Fruit fly (Drosophila melanogaster) whole organism, embryonic: ENCODE results near the gene Gem4b.

Experiments used
- CG10543 ChIP-seq: fragments of 200-800 bp; sonication (Bioruptor generic); optimal IDR thresholded peaks from 3 replicates; lab custom pipeline; 2017; ENCODE audit warnings: missing biosample characterization, mild to moderate bottlenecking, missing genetic modification characterization, moderate library complexity
- CG10654 ChIP-seq: fragments of 200-800 bp; sonication (Bioruptor generic); optimal IDR thresholded peaks from 2 replicates; lab custom pipeline; 2016; ENCODE audit warnings: missing biosample characterization, missing genetic modification characterization
- CG10979 ChIP-seq: fragments of 200-800 bp; sonication (Bioruptor generic); optimal IDR thresholded peaks from 2 replicates; lab custom pipeline; 2018; ENCODE audit warnings: missing biosample characterization, mild to moderate bottlenecking, missing genetic modification characterization, moderate library complexity
- CG11398 ChIP-seq: fragments of 200-800 bp; sonication (Bioruptor generic); optimal IDR thresholded peaks from 2 replicates; lab custom pipeline; 2016; ENCODE audit warnings: missing biosample characterization, missing genetic modification characterization
- CG11456 ChIP-seq: fragments of 200-800 bp; sonication (Bioruptor generic); IDR thresholded peaks from 3 replicates; pipeline ENCODE4 v1.3.6; 2022; ENCODE audit warnings: missing biosample characterization, missing genetic modification characterization
- CG12299 ChIP-seq: fragments of 200-800 bp; sonication (Bioruptor generic); optimal IDR thresholded peaks from 2 replicates; lab custom pipeline; 2018; ENCODE audit warnings: missing biosample characterization, mild to moderate bottlenecking, missing genetic modification characterization
- CG12942 ChIP-seq: fragments of 200-800 bp; sonication (Bioruptor generic); optimal IDR thresholded peaks from 3 replicates; lab custom pipeline; 2016; ENCODE audit warnings: missing biosample characterization, missing genetic modification characterization
- CG13296 ChIP-seq: fragments of 200-800 bp; sonication (Bioruptor generic); optimal IDR thresholded peaks from 3 replicates; lab custom pipeline; 2018; ENCODE audit warnings: missing biosample characterization, mild to moderate bottlenecking, missing genetic modification characterization
- CG14050 ChIP-seq: fragments of 200-800 bp; sonication (Bioruptor generic); IDR thresholded peaks from 3 replicates; pipeline ENCODE4 v1.3.6; 2022; ENCODE audit warnings: missing biosample characterization, missing genetic modification characterization
- CG18764 ChIP-seq: fragments of 200-800 bp; sonication (Bioruptor generic); optimal IDR thresholded peaks from 3 replicates; lab custom pipeline; 2016; ENCODE audit warnings: missing biosample characterization, missing genetic modification characterization
- CG33557 ChIP-seq: fragments of 200-800 bp; sonication (Bioruptor generic); optimal IDR thresholded peaks from 2 replicates; lab custom pipeline; 2019; ENCODE audit warnings: missing biosample characterization, mild to moderate bottlenecking, missing genetic modification characterization, moderate library complexity
- CG7271 ChIP-seq: fragments of 200-800 bp; sonication (Bioruptor generic); optimal IDR thresholded peaks from 2 replicates; lab custom pipeline; 2018; ENCODE audit warnings: missing biosample characterization, mild to moderate bottlenecking, missing genetic modification characterization, moderate library complexity
- CG7357 ChIP-seq: fragments of 200-800 bp; sonication (Bioruptor generic); IDR thresholded peaks from 3 replicates; pipeline ENCODE4 v1.3.6; 2022; ENCODE audit warnings: missing biosample characterization, missing genetic modification characterization
- CG9437 ChIP-seq: fragments of 200-800 bp; sonication (Bioruptor generic); optimal IDR thresholded peaks from 2 replicates; lab custom pipeline; 2018; ENCODE audit warnings: missing biosample characterization, mild to moderate bottlenecking, missing genetic modification characterization
- Fer3 ChIP-seq: fragments of 200-800 bp; sonication (Bioruptor generic); optimal IDR thresholded peaks from 2 replicates; lab custom pipeline; 2018; ENCODE audit warnings: missing biosample characterization, mild to moderate bottlenecking, missing genetic modification characterization, moderate library complexity
- HLH54F ChIP-seq: fragments of 200-800 bp; sonication (Bioruptor generic); optimal IDR thresholded peaks from 3 replicates; lab custom pipeline; 2016; ENCODE audit warnings: missing biosample characterization, missing genetic modification characterization
- HmgD ChIP-seq: fragments of 200-800 bp; sonication (Bioruptor generic); optimal IDR thresholded peaks from 3 replicates; lab custom pipeline; 2016; ENCODE audit warnings: missing biosample characterization, missing genetic modification characterization
- Hmx ChIP-seq: fragments of 200-800 bp; sonication (Bioruptor generic); optimal IDR thresholded peaks from 2 replicates; lab custom pipeline; 2016; ENCODE audit warnings: missing biosample characterization, missing genetic modification characterization
- Hr51 ChIP-seq, 2 experiments: fragments of 200-800 bp; sonication (Bioruptor generic); optimal IDR thresholded peaks; 2 replicates in 1 of 2; 3 replicates in 1 of 2; lab custom pipeline; 2016 to 2018; ENCODE audit warnings: missing biosample characterization in 2 of 2, missing genetic modification characterization in 2 of 2, mild to moderate bottlenecking in 1 of 2, moderate library complexity in 1 of 2
- MTF-1 ChIP-seq: fragments of 200-800 bp; sonication (Bioruptor generic); optimal IDR thresholded peaks from 2 replicates; lab custom pipeline; 2018; ENCODE audit warnings: missing biosample characterization, mild to moderate bottlenecking, missing genetic modification characterization, borderline replicate concordance
- Mes4 ChIP-seq: fragments of 200-800 bp; sonication (Bioruptor generic); optimal IDR thresholded peaks from 2 replicates; lab custom pipeline; 2016; ENCODE audit warnings: missing biosample characterization, missing genetic modification characterization
- Ptx1 ChIP-seq: fragments of 200-800 bp; sonication (Bioruptor generic); IDR thresholded peaks from 2 replicates; pipeline ENCODE4 v1.3.6; 2022; ENCODE audit warnings: missing biosample characterization, missing genetic modification characterization
- Sry-δ ChIP-seq: fragments of 200-800 bp; sonication (Bioruptor generic); optimal IDR thresholded peaks from 2 replicates; lab custom pipeline; 2016; ENCODE audit warnings: missing biosample characterization, missing genetic modification characterization
- Tbp ChIP-seq: fragments of >200 bp; optimal IDR thresholded peaks from 2 replicates; lab custom pipeline; 2018; ENCODE audit warnings: missing biosample characterization, missing genetic modification characterization
- ab ChIP-seq: fragments of 200-800 bp; sonication (Bioruptor generic); optimal IDR thresholded peaks from 2 replicates; lab custom pipeline; 2016; ENCODE audit warnings: missing biosample characterization, missing genetic modification characterization
- cas ChIP-seq: fragments of 200-800 bp; sonication (Bioruptor generic); IDR thresholded peaks from 2 replicates; pipeline ENCODE4 v1.3.6; 2022; ENCODE audit warnings: missing biosample characterization, missing genetic modification characterization
- chm ChIP-seq: fragments of 200-800 bp; sonication (Bioruptor generic); IDR thresholded peaks from 2 replicates; pipeline ENCODE4 v1.3.6; 2022; ENCODE audit warnings: missing biosample characterization, missing genetic modification characterization
- danr ChIP-seq: fragments of 200-800 bp; sonication (Bioruptor generic); IDR thresholded peaks from 2 replicates; pipeline ENCODE4 v1.3.6; 2022; ENCODE audit warnings: missing biosample characterization, missing genetic modification characterization
- dmrt11E ChIP-seq: fragments of 200-800 bp; sonication (Bioruptor generic); optimal IDR thresholded peaks from 3 replicates; lab custom pipeline; 2018; ENCODE audit warnings: missing biosample characterization, mild to moderate bottlenecking, missing genetic modification characterization, moderate library complexity
- dpn ChIP-seq, 2 experiments: fragments of 200-800 bp; sonication (Bioruptor generic); optimal IDR thresholded peaks; 3 replicates each; lab custom pipeline; 2016; ENCODE audit warnings: missing biosample characterization in 2 of 2, missing genetic modification characterization in 2 of 2
- exex ChIP-seq: fragments of 200-800 bp; sonication (Bioruptor generic); optimal IDR thresholded peaks from 4 replicates; lab custom pipeline; 2018; ENCODE audit warnings: missing biosample characterization, mild to moderate bottlenecking, missing genetic modification characterization, moderate library complexity
- gce ChIP-seq: fragments of 200-800 bp; sonication (Bioruptor generic); IDR thresholded peaks from 3 replicates; pipeline ENCODE4 v1.3.6; 2022; ENCODE audit warnings: missing biosample characterization, missing genetic modification characterization
- gcm2 ChIP-seq: fragments of 200-800 bp; sonication (Bioruptor generic); optimal IDR thresholded peaks from 2 replicates; lab custom pipeline; 2016; ENCODE audit warnings: missing biosample characterization, missing genetic modification characterization
- gro ChIP-seq: fragments of 200-800 bp; sonication (Bioruptor generic); optimal IDR thresholded peaks from 2 replicates; lab custom pipeline; 2016; ENCODE audit warnings: missing biosample characterization, missing genetic modification characterization
- kah ChIP-seq: fragments of 200-800 bp; sonication (Bioruptor generic); optimal IDR thresholded peaks from 2 replicates; lab custom pipeline; 2018; ENCODE audit warnings: missing biosample characterization, mild to moderate bottlenecking, missing genetic modification characterization
- klu ChIP-seq: fragments of 200-800 bp; sonication (Bioruptor generic); IDR thresholded peaks from 2 replicates; pipeline ENCODE4 v1.3.6; 2022; ENCODE audit warnings: missing biosample characterization, missing genetic modification characterization
- kni ChIP-seq: fragments of 200-800 bp; sonication (Bioruptor generic); optimal IDR thresholded peaks from 3 replicates; lab custom pipeline; 2017; ENCODE audit warnings: mild to moderate bottlenecking, missing biosample characterization, missing genetic modification reagents, missing genetic modification characterization
- maf-S ChIP-seq: fragments of 200-800 bp; sonication (Bioruptor generic); optimal IDR thresholded peaks from 2 replicates; lab custom pipeline; 2016; ENCODE audit warnings: missing biosample characterization, missing genetic modification characterization
- mirr ChIP-seq: fragments of 200-800 bp; sonication (Bioruptor generic); optimal IDR thresholded peaks from 3 replicates; lab custom pipeline; 2018; ENCODE audit warnings: missing biosample characterization, mild to moderate bottlenecking, missing genetic modification characterization
- mld ChIP-seq: fragments of 200-800 bp; sonication (Bioruptor generic); IDR thresholded peaks from 3 replicates; pipeline ENCODE4 v1.3.6; 2022; ENCODE audit warnings: missing biosample characterization, missing genetic modification characterization; ENCODE audit not compliant: partially characterized antibody
- oc ChIP-seq: fragments of 200-800 bp; sonication (Bioruptor generic); optimal IDR thresholded peaks from 2 replicates; lab custom pipeline; 2018; ENCODE audit warnings: missing biosample characterization, mild to moderate bottlenecking, missing genetic modification characterization, moderate library complexity
- onecut ChIP-seq: fragments of 200-800 bp; sonication (Bioruptor generic); IDR thresholded peaks from 2 replicates; pipeline ENCODE4 v1.3.6; 2022; ENCODE audit warnings: missing biosample characterization, missing genetic modification characterization
- ranshi ChIP-seq: fragments of 200-800 bp; sonication (Bioruptor generic); IDR thresholded peaks from 2 replicates; pipeline ENCODE4 v1.3.6; 2022; ENCODE audit warnings: missing biosample characterization, missing genetic modification characterization
- row ChIP-seq: fragments of 200-800 bp; sonication (Bioruptor generic); IDR thresholded peaks from 3 replicates; pipeline ENCODE4 v1.3.6; 2022; ENCODE audit warnings: missing biosample characterization, missing genetic modification characterization
- run ChIP-seq: fragments of 200-800 bp; sonication (Bioruptor generic); optimal IDR thresholded peaks from 3 replicates; lab custom pipeline; 2018; ENCODE audit warnings: missing biosample characterization, mild to moderate bottlenecking, missing genetic modification characterization
- seq ChIP-seq: fragments of 200-800 bp; sonication (Bioruptor generic); IDR thresholded peaks from 2 replicates; pipeline ENCODE4 v1.3.6; 2022; ENCODE audit warnings: missing biosample characterization, missing genetic modification characterization
- slp2 ChIP-seq: fragments of 200-800 bp; sonication (Bioruptor generic); optimal IDR thresholded peaks from 2 replicates; lab custom pipeline; 2016; ENCODE audit warnings: missing biosample characterization, missing genetic modification characterization
- tin ChIP-seq: fragments of 200-800 bp; sonication (Bioruptor generic); optimal IDR thresholded peaks from 3 replicates; lab custom pipeline; 2016; ENCODE audit warnings: missing biosample characterization, missing genetic modification characterization
- unc-4 ChIP-seq: fragments of 200-800 bp; sonication (Bioruptor generic); IDR thresholded peaks from 2 replicates; pipeline ENCODE4 v1.3.6; 2022; ENCODE audit warnings: missing biosample characterization, missing genetic modification characterization; ENCODE audit not compliant: partially characterized antibody
- vvl ChIP-seq: fragments of 200-800 bp; sonication (Bioruptor generic); IDR thresholded peaks from 2 replicates; pipeline ENCODE4 v1.3.6; 2022; ENCODE audit warnings: missing biosample characterization, missing genetic modification characterization

Gene Gem4b

DNA sequence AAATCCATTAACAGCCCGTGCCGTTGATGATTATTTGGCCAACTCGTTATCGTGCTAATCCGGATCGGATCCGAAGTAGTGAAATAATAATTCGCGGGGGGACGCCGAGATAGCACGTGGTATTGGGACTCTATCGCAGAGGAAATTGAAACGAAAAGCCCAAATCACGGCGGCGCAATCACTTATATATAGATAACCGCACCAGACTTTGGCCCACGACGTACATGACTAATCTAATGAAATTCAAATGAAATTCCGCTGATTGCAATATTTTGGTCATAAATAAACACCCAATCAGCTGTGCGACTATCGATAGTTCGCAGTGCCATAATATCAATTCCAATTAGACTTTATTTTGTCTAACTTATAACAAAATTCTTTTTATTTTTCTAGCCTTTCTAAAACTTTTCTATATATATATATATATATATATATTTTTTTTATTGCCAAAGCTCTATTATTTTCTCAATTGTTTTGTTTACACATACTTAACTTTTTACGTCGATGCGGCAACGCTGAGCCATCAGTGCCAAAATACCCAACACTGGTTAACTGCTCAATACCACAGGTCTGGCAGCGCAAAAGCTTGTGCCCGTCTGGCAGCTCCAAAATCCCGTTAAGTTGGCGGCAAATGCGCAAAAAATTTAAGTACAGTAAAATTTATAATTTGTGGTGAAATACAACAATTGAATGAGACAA, 27.8 kb downstream of the Gem4b start, which contains the start of gene CG6428 (continued):
- no peak for TF ChIP-seq klu (GFP tag; lab: Robert Waterston, UW)
- peak; percentile 66 for TF ChIP-seq Sry-δ (GFP tag; lab: Kevin White, UChicago)
- TF ChIP-seq CG7357 (GFP tag; lab: Robert Waterston, UW): no peak
- no peak for TF ChIP-seq CG18764
- TF ChIP-seq Hmx: no peak
- peak; percentile 59; the same call in 1 of the 3 replicates for TF ChIP-seq CG11456 (GFP tag; lab: Robert Waterston, UW)
- no peak for TF ChIP-seq CG11398 (GFP tag; lab: Kevin White, UChicago)
- TF ChIP-seq slp2 (GFP tag; lab: Kevin White, UChicago): no peak
- peak in 1 of 2 experiments; percentile 15 for TF ChIP-seq Hr51 (GFP tag; optimal IDR thresholded peaks at IDR 0.05; lab: Kevin White, UChicago)
- TF ChIP-seq danr (GFP tag; lab: Robert Waterston, UW): no peak
- TF ChIP-seq kni (GFP tag; lab: Kevin White, UChicago): no peak
- TF ChIP-seq unc-4 (GFP tag; lab: Robert Waterston, UW): peak; percentile 71
- peak; percentile 49 for TF ChIP-seq tin (GFP tag; lab: Kevin White, UChicago)
- peak; percentile 71 for TF ChIP-seq vvl
- TF ChIP-seq cas (GFP tag; lab: Robert Waterston, UW): no peak
- no peak for TF ChIP-seq gce
- TF ChIP-seq mirr (GFP tag; lab: Kevin White, UChicago): peak; percentile 55
- peak; percentile 43; the same call in 1 of the 2 replicates for TF ChIP-seq ranshi (GFP tag; lab: Robert Waterston, UW)
- TF ChIP-seq HmgD (GFP tag; lab: Kevin White, UChicago): no peak
- peak; percentile 19 for TF ChIP-seq dmrt11E (tag; lab: Kevin White, UChicago)
- peak; percentile 48 for TF ChIP-seq CG12299 (tag; lab: Kevin White, UChicago)
- no peak for TF ChIP-seq onecut
- TF ChIP-seq run: no peak
- peak; percentile 17 to 29 for TF ChIP-seq dpn (GFP tag; optimal IDR thresholded peaks at IDR 0.05; lab: Kevin White, UChicago)
- TF ChIP-seq CG9437: peak; percentile 12
- peak; percentile 90 for TF ChIP-seq exex (tag; lab: Kevin White, UChicago)
- TF ChIP-seq CG10654 (GFP tag; lab: Kevin White, UChicago): peak; percentile 32
- TF ChIP-seq row: peak; percentile 54; the same call in 2 of the 3 replicates
- no peak for TF ChIP-seq Mes4 (GFP tag; lab: Kevin White, UChicago)
- peak; percentile 42 for TF ChIP-seq CG12942
- TF ChIP-seq HLH54F (GFP tag; lab: Kevin White, UChicago): no peak
- TF ChIP-seq oc (tag; lab: Kevin White, UChicago): no peak
- no peak for TF ChIP-seq mld
- peak; percentile 10 for TF ChIP-seq CG33557
- no peak for TF ChIP-seq kah (GFP tag; lab: Kevin White, UChicago)
- TF ChIP-seq ab: no peak
- peak; percentile 57 for TF ChIP-seq CG13296
- TF ChIP-seq Fer3: no peak
- TF ChIP-seq CG14050 (GFP tag; lab: Robert Waterston, UW): peak; percentile 20; the same call in 1 of the 3 replicates
- TF ChIP-seq gro (GFP tag; lab: Kevin White, UChicago): no peak
- no peak for TF ChIP-seq chm (GFP tag; lab: Robert Waterston, UW)
- TF ChIP-seq maf-S (GFP tag; lab: Kevin White, UChicago): no peak
- TF ChIP-seq MTF-1 (GFP tag; lab: Kevin White, UChicago): no peak
- peak; percentile 58 for TF ChIP-seq CG10543 (GFP tag; lab: Kevin White, UChicago)
- TF ChIP-seq Tbp (GFP tag; lab: Kevin White, UChicago): no peak
- TF ChIP-seq CG7271 (tag; lab: Kevin White, UChicago): no peak
- peak; percentile 14 for TF ChIP-seq CG10979 (tag; lab: Kevin White, UChicago)
- peak; percentile 50 for TF ChIP-seq Ptx1 (GFP tag; lab: Robert Waterston, UW)
- no peak for TF ChIP-seq seq (GFP tag; lab: Robert Waterston, UW)
- no peak for TF ChIP-seq gcm2 (GFP tag; lab: Kevin White, UChicago)
